Fruit fly (Drosophila melanogaster): ENCODE data around the gene mura.

The mura gene

DNA sequence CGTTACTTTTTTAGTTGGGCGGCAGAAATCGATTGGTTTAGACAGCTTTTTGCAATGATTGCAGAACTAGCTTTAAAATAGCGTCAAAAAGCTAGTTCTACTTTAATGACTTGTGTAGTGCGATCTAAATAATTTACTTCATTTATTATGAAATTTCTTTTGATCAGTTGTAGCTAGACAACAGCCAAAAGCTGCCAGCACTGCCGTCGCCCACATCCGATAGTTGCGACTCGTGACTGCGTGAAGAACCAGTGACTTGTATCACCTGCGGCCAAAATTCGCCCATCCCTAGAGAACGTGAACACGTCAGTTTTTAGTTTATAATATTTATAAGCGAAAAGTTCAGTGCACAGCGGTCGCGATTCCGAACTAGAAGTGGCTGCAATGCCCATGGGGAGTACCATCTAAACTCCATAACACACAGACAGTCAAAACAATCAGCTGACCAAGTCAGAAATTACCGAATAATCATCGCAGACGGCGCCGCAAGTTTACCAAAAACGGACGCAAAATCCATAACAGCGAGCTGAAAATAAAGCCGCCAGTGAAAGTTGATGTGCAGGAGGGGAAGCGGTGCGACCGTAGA lies 35.1 kb upstream of the mura start, which contains the start of gene P58IPK (continued):
- TF ChIP-seq CG16813 (GFP tag; IDR thresholded peaks at IDR 0.05; ENCODE audit: partially characterized antibody), result peak; percentile 97
- TF ChIP-seq CG13296 (GFP tag; optimal IDR thresholded peaks at IDR 0.05), result peak; percentile 28
- TF ChIP-seq CG10366 (GFP tag; IDR thresholded peaks at IDR 0.05), result peak; percentile 56
- TF ChIP-seq Rfx (GFP tag; IDR thresholded peaks at IDR 0.05), result peak; percentile 89
- TF ChIP-seq CG6791 (GFP tag; IDR thresholded peaks at IDR 0.05; ENCODE audit: partially characterized antibody), result peak; percentile 96
- TF ChIP-seq E2f2 (GFP tag; IDR thresholded peaks at IDR 0.05), result peak; percentile 80
- no peak for TF ChIP-seq psq (GFP tag; optimal IDR thresholded peaks at IDR 0.05)
- TF ChIP-seq az2 (GFP tag; optimal IDR thresholded peaks at IDR 0.05), result peak; percentile 64
- TF ChIP-seq sob (GFP tag; IDR thresholded peaks at IDR 0.05), result peak; percentile 63
- peak; percentile 42 to 57 for TF ChIP-seq chif (GFP tag; optimal IDR thresholded peaks at IDR 0.05)
- TF ChIP-seq Hsf (GFP tag; optimal IDR thresholded peaks at IDR 0.05), result peak; percentile 66
- TF ChIP-seq esg (GFP tag; conservative IDR thresholded peaks at IDR 0.05), result peak; percentile 53; the same call in 1 of the 2 replicates
- TF ChIP-seq NfI (GFP tag; optimal IDR thresholded peaks at IDR 0.05), result peak; percentile 65
- peak; percentile 64; the same call in 1 of the 2 replicates for TF ChIP-seq Rx (GFP tag; IDR thresholded peaks at IDR 0.05)
- peak; percentile 71 for TF ChIP-seq sug (tag; optimal IDR thresholded peaks at IDR 0.05)
- no peak for TF ChIP-seq CG2889 (GFP tag; IDR thresholded peaks at IDR 0.05)
- no peak for TF ChIP-seq h (optimal IDR thresholded peaks at IDR 0.05)
- TF ChIP-seq ci (GFP tag; IDR thresholded peaks at IDR 0.05), result peak; percentile 66; the same call in 2 of the 3 replicates
- TF ChIP-seq hth (optimal IDR thresholded peaks at IDR 0.05), result no peak
- TF ChIP-seq CG10147 (GFP tag; optimal IDR thresholded peaks at IDR 0.05), result peak; percentile 55
- peak; percentile 73; the same call in 2 of the 4 replicates for TF ChIP-seq chinmo (GFP tag; IDR thresholded peaks at IDR 0.05; ENCODE audit: partially characterized antibody)
- peak; percentile 51 for TF ChIP-seq rib (GFP tag; IDR thresholded peaks at IDR 0.05)
- TF ChIP-seq croc (GFP tag; conservative IDR thresholded peaks at IDR 0.05), result peak; percentile 16; the same call in 1 of the 3 replicates
- TF ChIP-seq CG8924 (tag; optimal IDR thresholded peaks at IDR 0.05), result peak; percentile 60
- peak; percentile 67 for TF ChIP-seq CG7987 (GFP tag; optimal IDR thresholded peaks at IDR 0.05)
- TF ChIP-seq vfl (GFP tag; optimal IDR thresholded peaks at IDR 0.05), result peak; percentile 65
- peak; percentile 45 for TF ChIP-seq CG16863 (GFP tag; optimal IDR thresholded peaks at IDR 0.05)
- TF ChIP-seq CG4707 (GFP tag; optimal IDR thresholded peaks at IDR 0.05), result no peak
- TF ChIP-seq CG31388 (GFP tag; optimal IDR thresholded peaks at IDR 0.05), result no peak
- TF ChIP-seq Bteb2 (GFP tag; optimal IDR thresholded peaks at IDR 0.05), result peak; percentile 70
- peak; percentile 87 for TF ChIP-seq CG2120 (GFP tag; optimal IDR thresholded peaks at IDR 0.05)
- no peak for TF ChIP-seq Neu2 (GFP tag; optimal IDR thresholded peaks at IDR 0.05; ENCODE audit: borderline replicate concordance)
- peak; percentile 83 for TF ChIP-seq CG2129 (GFP tag; IDR thresholded peaks at IDR 0.05; ENCODE audit: partially characterized antibody)
- no peak for TF ChIP-seq otp (GFP tag; IDR thresholded peaks at IDR 0.05)
- TF ChIP-seq tgo (GFP tag; IDR thresholded peaks at IDR 0.05), result peak; percentile 52
- TF ChIP-seq ERR (GFP tag; optimal IDR thresholded peaks at IDR 0.05), result peak; percentile 61
- TF ChIP-seq CkIIα-i1 (GFP tag; IDR thresholded peaks at IDR 0.05), result no peak
- peak; percentile 64 for TF ChIP-seq CG17829 (tag; optimal IDR thresholded peaks at IDR 0.05)
- TF ChIP-seq sim (GFP tag; IDR thresholded peaks at IDR 0.05), result no peak
- peak; percentile 59 for TF ChIP-seq ranshi (GFP tag; IDR thresholded peaks at IDR 0.05)
- peak; percentile 76 for TF ChIP-seq CG7786 (GFP tag; optimal IDR thresholded peaks at IDR 0.05)
- peak; percentile 72 for TF ChIP-seq NFAT (GFP tag; IDR thresholded peaks at IDR 0.05)
- no peak for TF ChIP-seq CG1024 (GFP tag; IDR thresholded peaks at IDR 0.05)
- peak; percentile 72 for TF ChIP-seq CG17186 (GFP tag; optimal IDR thresholded peaks at IDR 0.05)
- peak; percentile 66 for TF ChIP-seq phol (tag; optimal IDR thresholded peaks at IDR 0.05)
- TF ChIP-seq CG1602 (GFP tag; optimal IDR thresholded peaks at IDR 0.05), result peak; percentile 44
- TF ChIP-seq YL-1 (GFP tag; optimal IDR thresholded peaks at IDR 0.05), result peak; percentile 73
- TF ChIP-seq sd (tag; optimal IDR thresholded peaks at IDR 0.05), result no peak
- TF ChIP-seq Atf3 (GFP tag; optimal IDR thresholded peaks at IDR 0.05), result peak; percentile 68
- TF ChIP-seq CG17359 (tag; optimal IDR thresholded peaks at IDR 0.05), result peak; percentile 38
- no peak for TF ChIP-seq Trl (optimal IDR thresholded peaks at IDR 0.05)
- peak; percentile 70 for TF ChIP-seq Trl (GFP tag; optimal IDR thresholded peaks at IDR 0.05)
